Worm (Caenorhabditis elegans) whole organism, L1 larva: Measurements from ENCODE around the gene F02C12.3.

ENCODE experiments used
- C16A3.4 ChIP-seq: fragments of 150-350 bp; optimal IDR thresholded peaks from 2 replicates; lab custom pipeline; 2014; ENCODE audit warnings: missing biosample characterization, missing genetic modification characterization
- C34B4.2 ChIP-seq: sonication (generic microtip); optimal IDR thresholded peaks from 2 replicates; lab custom pipeline; 2017; ENCODE audit warnings: mild to moderate bottlenecking, missing genetic modification characterization, missing compliant biosample characterization
- Y116A8C.19 ChIP-seq: sonication (generic microtip); optimal IDR thresholded peaks from 2 replicates; lab custom pipeline; 2016; ENCODE audit warnings: missing compliant biosample characterization, missing genetic modification characterization, borderline replicate concordance
- aha-1 ChIP-seq: fragments of 150-350 bp; optimal IDR thresholded peaks from 2 replicates; lab custom pipeline; 2014; ENCODE audit warnings: missing biosample characterization, missing genetic modification characterization
- alr-1 ChIP-seq: fragments of 200-800 bp; sonication (Bioruptor generic); optimal IDR thresholded peaks from 2 replicates; lab custom pipeline; 2018; ENCODE audit warnings: borderline replicate concordance, mild to moderate bottlenecking, missing genetic modification characterization, missing compliant biosample characterization
- ama-1 ChIP-seq: fragments of 150-350 bp; optimal IDR thresholded peaks from 2 replicates; lab custom pipeline; 2014
- blmp-1 ChIP-seq: fragments of 150-350 bp; optimal IDR thresholded peaks from 2 replicates; lab custom pipeline; 2014; ENCODE audit warnings: missing biosample characterization, missing genetic modification characterization
- ceh-63 ChIP-seq: fragments of 200-800 bp; sonication (Bioruptor generic); optimal IDR thresholded peaks from 2 replicates; lab custom pipeline; 2018; ENCODE audit warnings: mild to moderate bottlenecking, missing genetic modification characterization, missing compliant biosample characterization
- ceh-8 ChIP-seq: fragments of 200-800 bp; sonication (Bioruptor generic); optimal IDR thresholded peaks from 2 replicates; lab custom pipeline; 2018; ENCODE audit warnings: mild to moderate bottlenecking, missing genetic modification characterization, moderate library complexity, missing compliant biosample characterization
- ceh-88 ChIP-seq: fragments of 200-800 bp; sonication (Bioruptor generic); IDR thresholded peaks from 2 replicates; pipeline ENCODE4 v1.3.6; 2022; ENCODE audit warnings: missing genetic modification characterization, missing compliant biosample characterization
- efl-1 ChIP-seq, 4 experiments: fragments of 150-350 bp; optimal IDR thresholded peaks in 3 of 4; peaks in 1 of 4; 1 replicate in 1 of 4; 2 replicates in 3 of 4; lab custom pipeline; 2014; ENCODE audit warnings: missing biosample characterization in 2 of 4, missing genetic modification characterization in 2 of 4, missing genetic modification reagents in 2 of 4
- efl-3 ChIP-seq: fragments of 200-800 bp; sonication (Bioruptor generic); optimal IDR thresholded peaks from 2 replicates; lab custom pipeline; 2018; ENCODE audit warnings: mild to moderate bottlenecking, missing genetic modification characterization, missing compliant biosample characterization
- egl-13 ChIP-seq: sonication (generic microtip); optimal IDR thresholded peaks from 2 replicates; lab custom pipeline; 2016; ENCODE audit warnings: missing genotype, missing genetic modification reagents, missing genetic modification characterization, missing compliant biosample characterization
- egl-27 ChIP-seq, 2 experiments: fragments of 150-350 bp in 1 of 2; sonication (generic microtip); optimal IDR thresholded peaks; 3 replicates each; lab custom pipeline; 2017 to 2018; ENCODE audit warnings: missing biosample characterization in 2 of 2, missing genetic modification characterization in 2 of 2, missing genetic modification reagents in 2 of 2
- fkh-8 ChIP-seq: sonication (generic microtip); optimal IDR thresholded peaks from 2 replicates; lab custom pipeline; 2016; ENCODE audit warnings: mild to moderate bottlenecking, missing genetic modification characterization, missing compliant biosample characterization
- fos-1 ChIP-seq: fragments of 150-350 bp; optimal IDR thresholded peaks from 2 replicates; lab custom pipeline; 2014; ENCODE audit warnings: missing biosample characterization, missing genetic modification characterization
- hlh-4 ChIP-seq: sonication (generic microtip); optimal IDR thresholded peaks from 2 replicates; lab custom pipeline; 2016; ENCODE audit warnings: mild to moderate bottlenecking, missing genetic modification characterization, missing compliant biosample characterization
- jun-1 ChIP-seq: fragments of 150-350 bp; optimal IDR thresholded peaks from 2 replicates; lab custom pipeline; 2014; ENCODE audit warnings: missing biosample characterization, missing genetic modification reagents, missing genetic modification characterization
- lin-13 ChIP-seq: fragments of 150-350 bp; optimal IDR thresholded peaks from 2 replicates; lab custom pipeline; 2014; ENCODE audit warnings: missing biosample characterization, missing genetic modification reagents, missing genetic modification characterization
- lin-35 ChIP-seq, 2 experiments: fragments of 150-350 bp; optimal IDR thresholded peaks; 2 replicates each; lab custom pipeline; 2014; ENCODE audit warnings: missing biosample characterization in 2 of 2, missing genetic modification characterization in 2 of 2, missing genetic modification reagents in 2 of 2
- lin-39 ChIP-seq: fragments of 150-350 bp; optimal IDR thresholded peaks from 2 replicates; lab custom pipeline; 2014; ENCODE audit warnings: missing biosample characterization, missing genetic modification reagents, missing genetic modification characterization
- lir-3 ChIP-seq: sonication (generic microtip); optimal IDR thresholded peaks from 2 replicates; lab custom pipeline; 2016; ENCODE audit warnings: mild to moderate bottlenecking, missing genetic modification characterization, moderate library complexity, missing compliant biosample characterization; ENCODE audit not compliant: poor library complexity
- lsy-2 ChIP-seq, 2 experiments: fragments of 150-350 bp; optimal IDR thresholded peaks; 2 replicates each; lab custom pipeline; 2014; ENCODE audit warnings: missing biosample characterization in 2 of 2, missing genetic modification characterization in 2 of 2
- mab-9 ChIP-seq: fragments of 200-800 bp; sonication (Bioruptor generic); IDR thresholded peaks from 2 replicates; pipeline ENCODE4 v1.3.6; 2022; ENCODE audit warnings: missing genetic modification reagents, missing genetic modification characterization, missing compliant biosample characterization
- mdl-1 ChIP-seq, 2 experiments: fragments of 150-350 bp; optimal IDR thresholded peaks; 2 replicates each; lab custom pipeline; 2014 to 2017; ENCODE audit warnings: missing biosample characterization in 2 of 2, missing genetic modification characterization in 2 of 2, inconsistent platforms in 1 of 2
- mef-2 ChIP-seq: fragments of 150-350 bp; optimal IDR thresholded peaks from 2 replicates; lab custom pipeline; 2014; ENCODE audit warnings: missing biosample characterization, missing genetic modification characterization
- mep-1 ChIP-seq: fragments of 150-350 bp; optimal IDR thresholded peaks from 2 replicates; lab custom pipeline; 2014; ENCODE audit warnings: missing biosample characterization, missing genetic modification characterization
- nhr-11 ChIP-seq: fragments of 150-350 bp; optimal IDR thresholded peaks from 2 replicates; lab custom pipeline; 2014; ENCODE audit warnings: missing biosample characterization, missing genetic modification characterization
- nhr-19 ChIP-seq: fragments of 200-800 bp; sonication (Bioruptor generic); conservative IDR thresholded peaks from 2 replicates; pipeline ENCODE4 v1.3.6; 2022; ENCODE audit warnings: missing genetic modification characterization, missing compliant biosample characterization
- nhr-237 ChIP-seq: fragments of 150-350 bp; optimal IDR thresholded peaks from 2 replicates; lab custom pipeline; 2014; ENCODE audit warnings: missing biosample characterization, missing genetic modification characterization
- nhr-28 ChIP-seq: fragments of 150-350 bp; optimal IDR thresholded peaks from 2 replicates; lab custom pipeline; 2014; ENCODE audit warnings: missing biosample characterization, missing genetic modification characterization
- nhr-71 ChIP-seq: sonication (generic microtip); optimal IDR thresholded peaks from 2 replicates; lab custom pipeline; 2016; ENCODE audit warnings: mild to moderate bottlenecking, missing genetic modification characterization, moderate library complexity, missing compliant biosample characterization
- nhr-77 ChIP-seq: fragments of 150-350 bp; optimal IDR thresholded peaks from 2 replicates; lab custom pipeline; 2014; ENCODE audit warnings: missing biosample characterization, missing genetic modification characterization
- nhr-84 ChIP-seq: sonication (generic microtip); optimal IDR thresholded peaks from 2 replicates; lab custom pipeline; 2017; ENCODE audit warnings: missing biosample characterization, missing genetic modification characterization
- nhr-90 ChIP-seq: sonication (generic microtip); optimal IDR thresholded peaks from 2 replicates; lab custom pipeline; 2016; ENCODE audit warnings: mild to moderate bottlenecking, missing genetic modification characterization, missing compliant biosample characterization; ENCODE audit not compliant: poor library complexity
- pag-3 ChIP-seq: sonication (generic microtip); optimal IDR thresholded peaks from 2 replicates; lab custom pipeline; 2017; ENCODE audit warnings: missing genetic modification characterization, mild to moderate bottlenecking, missing compliant biosample characterization, antibody characterized with exemption, borderline replicate concordance; ENCODE audit not compliant: insufficient read depth
- pax-3 ChIP-seq: fragments of 200-800 bp; sonication (Bioruptor generic); optimal IDR thresholded peaks from 2 replicates; lab custom pipeline; 2018; ENCODE audit warnings: mild to moderate bottlenecking, missing genetic modification characterization, moderate library complexity, missing compliant biosample characterization
- snu-23 ChIP-seq: sonication (generic microtip); optimal IDR thresholded peaks from 2 replicates; lab custom pipeline; 2016; ENCODE audit warnings: missing genetic modification characterization, missing compliant biosample characterization
- sptf-1 ChIP-seq: fragments of 150-350 bp; optimal IDR thresholded peaks from 2 replicates; lab custom pipeline; 2014; ENCODE audit warnings: missing biosample characterization, missing genetic modification characterization
- unc-130 ChIP-seq: fragments of 150-350 bp; optimal IDR thresholded peaks from 2 replicates; lab custom pipeline; 2017; ENCODE audit warnings: missing biosample characterization, missing genetic modification characterization, inconsistent platforms
- unc-86 ChIP-seq: sonication (generic microtip); optimal IDR thresholded peaks from 2 replicates; lab custom pipeline; 2016; ENCODE audit warnings: missing genetic modification characterization, missing compliant biosample characterization
- unc-98 ChIP-seq: fragments of 200-800 bp; sonication (Bioruptor generic); IDR thresholded peaks from 2 replicates; pipeline ENCODE4 v1.3.6; 2022; ENCODE audit warnings: missing genetic modification characterization, missing compliant biosample characterization
- vab-15 ChIP-seq: sonication (generic microtip); optimal IDR thresholded peaks from 2 replicates; lab custom pipeline; 2017; ENCODE audit warnings: missing genotype, mild to moderate bottlenecking, missing genetic modification characterization, missing compliant biosample characterization
- zag-1 ChIP-seq: fragments of 150-350 bp; optimal IDR thresholded peaks from 2 replicates; lab custom pipeline; 2014; ENCODE audit warnings: missing biosample characterization, missing genetic modification characterization
- zip-4 ChIP-seq: fragments of 200-800 bp; sonication (Bioruptor generic); optimal IDR thresholded peaks from 2 replicates; lab custom pipeline; 2018; ENCODE audit warnings: mild to moderate bottlenecking, missing genetic modification characterization, moderate library complexity, missing compliant biosample characterization
- ztf-11 ChIP-seq, 2 experiments: sonication (generic microtip); optimal IDR thresholded peaks; 2 replicates each; lab custom pipeline; 2016 to 2017; ENCODE audit warnings: missing genetic modification characterization in 2 of 2, missing biosample characterization in 1 of 2, missing compliant biosample characterization in 1 of 2
- ztf-4 ChIP-seq: fragments of 150-350 bp; optimal IDR thresholded peaks from 2 replicates; lab custom pipeline; 2014; ENCODE audit warnings: missing biosample characterization, missing genetic modification characterization

Gene F02C12.3

DNA sequence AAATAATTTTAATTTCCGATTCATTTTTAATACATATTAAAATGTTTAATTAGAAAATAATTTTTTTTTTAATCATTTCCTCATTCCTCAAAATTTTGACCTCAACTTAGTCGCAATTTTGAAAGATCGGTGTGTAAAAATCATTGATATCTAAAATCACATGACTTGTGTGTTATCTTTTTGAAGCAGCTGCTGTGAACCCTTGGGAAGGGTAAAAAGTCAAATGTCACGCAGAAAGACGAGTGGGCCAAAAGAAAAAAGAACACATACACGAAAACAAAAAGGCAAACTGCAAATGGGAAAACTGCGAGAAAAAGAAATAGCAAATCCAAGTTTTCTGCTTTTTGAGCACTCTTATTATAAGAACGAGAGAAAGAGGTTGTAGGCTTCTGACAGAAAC, 13.5 kb upstream of the F02C12.3 start (continued):
- TF ChIP-seq mef-2 (tag; lab: Kevin White, UChicago) (no peak), sptf-1 (tag; lab: Kevin White, UChicago) (no peak), Y116A8C.19 (tag; lab: Kevin White, UChicago) (no peak), unc-86 (tag; lab: Kevin White, UChicago) (no peak), vab-15 (tag; lab: Kevin White, UChicago) (no peak), alr-1 (tag; lab: Kevin White, UChicago) (no peak), nhr-28 (tag; lab: Kevin White, UChicago) (no peak), zip-4 (no peak), pag-3 (tag; lab: Kevin White, UChicago) (no peak), C16A3.4 (tag; lab: Kevin White, UChicago) (no peak), mep-1 (tag; lab: Kevin White, UChicago) (peak; percentile 32), snu-23 (GFP tag; lab: Kevin White, UChicago) (peak; percentile 28), ceh-88 (GFP tag; lab: Robert Waterston, UW) (no peak), mdl-1 (tag; optimal IDR thresholded peaks at IDR 0.05; lab: Kevin White, UChicago) (no peak), nhr-77 (tag; lab: Kevin White, UChicago) (no peak), nhr-71 (peak; percentile 70), lsy-2 (tag; optimal IDR thresholded peaks at IDR 0.05; lab: Kevin White, UChicago) (peak; percentile 4 to 34), nhr-90 (tag; lab: Kevin White, UChicago) (no peak), zag-1 (tag; lab: Kevin White, UChicago) (no peak), unc-130 (tag; lab: Kevin White, UChicago) (no peak), aha-1 (tag; lab: Kevin White, UChicago) (no peak), blmp-1 (tag; lab: Kevin White, UChicago) (no peak), ceh-63 (GFP tag; lab: Kevin White, UChicago) (no peak), ceh-8 (GFP tag; lab: Kevin White, UChicago) (no peak), lin-35 (GFP tag; optimal IDR thresholded peaks at IDR 0.05; lab: Kevin White, UChicago) (no peak), efl-1 (optimal IDR thresholded peaks at IDR 0.05; lab: Kevin White, UChicago) (no peak), efl-1 (GFP tag; optimal IDR thresholded peaks at IDR 0.05 in 1 of 2; lab: Kevin White, UChicago) (no peak), ztf-4 (no peak), fkh-8 (no peak), jun-1 (tag; lab: Kevin White, UChicago) (no peak), nhr-19 (GFP tag; lab: Robert Waterston, UW) (peak; percentile 38), hlh-4 (tag; lab: Kevin White, UChicago) (no peak), lin-13 (GFP tag; lab: Kevin White, UChicago) (no peak), pax-3 (tag; lab: Kevin White, UChicago) (no peak), nhr-84 (tag; lab: Kevin White, UChicago) (no peak), ztf-11 (tag; optimal IDR thresholded peaks at IDR 0.05; lab: Kevin White, UChicago) (no peak), C34B4.2 (tag; lab: Kevin White, UChicago) (no peak), nhr-11 (tag; lab: Kevin White, UChicago) (no peak), lir-3 (tag; lab: Kevin White, UChicago) (no peak)

DNA sequence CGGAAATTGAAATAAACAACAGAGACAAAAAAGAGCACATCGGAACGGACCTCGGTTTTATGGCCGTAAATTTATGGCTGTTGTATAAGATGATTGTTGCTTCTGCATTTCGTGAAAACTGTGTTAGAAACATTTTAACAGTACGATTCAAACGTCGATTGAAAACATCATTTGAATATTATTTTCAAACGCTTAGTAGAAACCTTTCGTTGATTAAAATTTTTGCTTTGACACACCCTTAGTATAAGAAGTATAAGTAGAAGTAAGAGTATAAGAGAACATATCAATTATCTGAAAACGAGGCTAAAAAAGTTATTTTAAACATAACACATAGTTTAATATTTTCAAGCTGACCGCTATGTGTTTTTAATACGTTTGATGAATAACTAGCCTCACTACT, 12.0 kb upstream of the F02C12.3 start:
- TF ChIP-seq lin-39 (tag; lab: Kevin White, UChicago): no peak
- TF ChIP-seq ama-1: no peak
- no peak for TF ChIP-seq egl-27 (tag; optimal IDR thresholded peaks at IDR 0.05; lab: Kevin White, UChicago)
- no peak for TF ChIP-seq nhr-237 (tag; lab: Kevin White, UChicago)
- TF ChIP-seq nhr-28 (tag; lab: Kevin White, UChicago): no peak
- no peak for TF ChIP-seq egl-13 (tag; lab: Kevin White, UChicago)
- no peak for TF ChIP-seq mab-9 (GFP tag; lab: Robert Waterston, UW)
- TF ChIP-seq alr-1 (tag; lab: Kevin White, UChicago): no peak
- TF ChIP-seq mdl-1 (tag; optimal IDR thresholded peaks at IDR 0.05; lab: Kevin White, UChicago): no peak
- TF ChIP-seq nhr-11 (tag; lab: Kevin White, UChicago): no peak
- TF ChIP-seq nhr-84 (tag; lab: Kevin White, UChicago): no peak
- no peak for TF ChIP-seq mef-2 (tag; lab: Kevin White, UChicago)
- no peak for TF ChIP-seq fkh-8
- no peak for TF ChIP-seq unc-98 (GFP tag; lab: Robert Waterston, UW)
- TF ChIP-seq efl-3 (GFP tag; lab: Kevin White, UChicago): no peak
- no peak for TF ChIP-seq snu-23 (GFP tag; lab: Kevin White, UChicago)
- TF ChIP-seq fos-1 (tag; lab: Kevin White, UChicago): no peak
- no peak for TF ChIP-seq sptf-1 (tag; lab: Kevin White, UChicago)
